Worm (Caenorhabditis elegans): Measurements from ENCODE around the gene tag-266.

The tag-266 gene

DNA sequence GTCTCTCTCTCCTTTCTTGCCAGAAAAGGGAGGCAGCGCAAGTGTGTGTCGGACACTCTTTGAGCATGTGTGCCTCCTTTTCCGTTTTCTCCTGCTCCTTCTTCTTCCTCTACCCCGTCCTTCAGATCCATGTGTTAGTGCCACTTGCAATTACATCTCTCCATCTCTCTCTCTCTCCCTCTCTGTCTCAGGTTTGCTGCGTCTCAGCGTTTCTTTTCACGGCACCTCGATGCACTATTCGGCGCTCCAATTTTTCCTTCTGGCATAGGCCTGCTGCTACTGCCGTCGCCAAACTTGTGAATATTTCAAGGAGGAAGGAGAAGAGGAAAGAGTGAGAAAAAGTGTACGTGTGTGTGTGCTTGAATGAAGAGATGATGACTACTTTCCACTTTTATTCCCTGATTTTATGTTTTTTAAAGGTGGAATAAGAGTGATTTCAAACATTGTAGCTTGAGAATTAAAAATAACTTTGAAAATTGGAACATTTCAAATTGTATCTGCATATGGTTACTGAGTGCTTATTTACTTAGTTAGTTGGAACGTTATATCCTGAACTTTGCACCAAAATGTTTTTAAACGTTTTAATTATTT, 28.4 kb upstream of the tag-266 start, which contains the start of gene W02B3.3:
Gene W02B3.3 (minus strand): TSS at position 131 of the 591 bp plus-strand sequence.
- TF ChIP-seq F37D6.2 (tag; optimal IDR thresholded peaks at IDR 0.05) = peak; percentile 47
- TF ChIP-seq mep-1 (tag; optimal IDR thresholded peaks at IDR 0.05) = peak; percentile 79
- peak in 1 of 2 experiments; percentile 94 for TF ChIP-seq unc-62 (GFP tag; optimal IDR thresholded peaks at IDR 0.05 in 1 of 2)
- TF ChIP-seq unc-62 (tag; optimal IDR thresholded peaks at IDR 0.05) = no peak
- TF ChIP-seq ceh-32 (tag; optimal IDR thresholded peaks at IDR 0.05; ENCODE audit: poor library complexity) = no peak
- TF ChIP-seq set-16 (GFP tag; IDR thresholded peaks at IDR 0.05) = peak; percentile 59
- TF ChIP-seq nhr-11 (tag; optimal IDR thresholded peaks at IDR 0.05) = peak; percentile 23
- TF ChIP-seq ctbp-1 (GFP tag; IDR thresholded peaks at IDR 0.05) = peak; percentile 84
- TF ChIP-seq dmd-6 (GFP tag; IDR thresholded peaks at IDR 0.05) = peak; percentile 26; the same call in 1 of the 2 replicates
- no peak for TF ChIP-seq nhr-41 (GFP tag; IDR thresholded peaks at IDR 0.05)
- no peak for TF ChIP-seq dmd-9 (GFP tag; IDR thresholded peaks at IDR 0.05)
- peak in 1 of 2 experiments; percentile 44 for TF ChIP-seq hif-1 (tag; optimal IDR thresholded peaks at IDR 0.05)
- no peak for TF ChIP-seq dve-1 (tag; optimal IDR thresholded peaks at IDR 0.05; ENCODE audit: insufficient read depth)
- peak; percentile 10 to 66 for TF ChIP-seq mdl-1 (tag; optimal IDR thresholded peaks at IDR 0.05)
- TF ChIP-seq pha-4 (GFP tag; IDR thresholded peaks at IDR 0.05) = 0 out of 2 replicates have a peak, but pooled peaks have one; percentile 27
- no peak for TF ChIP-seq pha-4 (tag; optimal IDR thresholded peaks at IDR 0.05)
- TF ChIP-seq hmg-1.1 (GFP tag; IDR thresholded peaks at IDR 0.05) = peak; percentile 78
- TF ChIP-seq lsy-2 (tag; optimal IDR thresholded peaks at IDR 0.05) = peak; percentile 34 to 73
- TF ChIP-seq madf-5 (GFP tag; IDR thresholded peaks at IDR 0.05) = no peak
- TF ChIP-seq aha-1 (tag) = peak; percentile 97
- TF ChIP-seq egl-43 (GFP tag; IDR thresholded peaks at IDR 0.05) = peak; percentile 57; the same call in 1 of the 2 replicates
- TF ChIP-seq mes-2 (tag; optimal IDR thresholded peaks at IDR 0.05; ENCODE audit: poor library complexity, severe bottlenecking) = peak; percentile 62
- TF ChIP-seq daf-19 (GFP tag; conservative IDR thresholded peaks at IDR 0.05) = no peak
- peak; percentile 84 for TF ChIP-seq fkh-10 (GFP tag; optimal IDR thresholded peaks at IDR 0.05)
- no peak for TF ChIP-seq nhr-10 (tag; optimal IDR thresholded peaks at IDR 0.05)
- no peak for TF ChIP-seq D1046.2 (GFP tag; IDR thresholded peaks at IDR 0.05)
- peak; percentile 31 for TF ChIP-seq hlh-11 (tag; optimal IDR thresholded peaks at IDR 0.05)
- no peak for TF ChIP-seq zip-2 (tag; optimal IDR thresholded peaks at IDR 0.05)
- peak; percentile 74 for TF ChIP-seq hlh-30 (tag; optimal IDR thresholded peaks at IDR 0.05; ENCODE audit: insufficient read depth)
- peak; percentile 78 for TF ChIP-seq rbr-2 (tag; optimal IDR thresholded peaks at IDR 0.05)
- TF ChIP-seq mxl-3 (GFP tag; optimal IDR thresholded peaks at IDR 0.05) = peak; percentile 0
- no peak for TF ChIP-seq lin-39 (tag; optimal IDR thresholded peaks at IDR 0.05)

DNA sequence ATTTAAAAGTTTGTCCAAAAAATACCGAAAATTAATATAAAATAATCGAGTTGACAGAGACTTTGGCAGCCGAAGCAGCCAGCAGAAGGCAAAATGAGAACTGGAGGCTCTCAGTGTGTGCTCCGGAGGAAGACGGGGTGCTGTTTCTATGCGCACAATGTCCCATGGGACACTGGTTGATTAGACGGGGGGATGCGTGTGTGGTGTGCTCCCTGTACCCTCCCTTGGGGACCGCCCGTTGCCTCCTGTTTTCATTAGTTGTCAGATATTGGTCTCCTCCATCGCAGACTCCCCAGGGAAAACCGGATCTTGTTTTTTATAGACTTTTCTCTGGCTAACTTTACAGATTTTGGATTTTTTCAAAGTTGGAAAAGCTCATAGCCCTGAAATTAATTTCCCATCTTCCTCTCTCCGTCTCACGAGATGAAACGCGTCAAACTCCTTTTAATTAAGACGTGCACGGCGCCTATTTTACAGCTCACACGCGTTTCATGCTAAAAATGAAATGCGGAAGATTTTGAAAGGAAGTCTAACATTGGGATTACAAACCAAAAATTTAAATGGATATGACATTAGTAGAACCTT, 25.2 kb upstream of the tag-266 start, which contains the start of gene C09F5.3:
Gene C09F5.3 (minus strand): TSS at position 94 of the 585 bp plus-strand sequence.
- no peak for TF ChIP-seq ceh-28 (tag; optimal IDR thresholded peaks at IDR 0.05)
- TF ChIP-seq nhr-76 (tag; optimal IDR thresholded peaks at IDR 0.05) = no peak
- no peak for TF ChIP-seq hlh-11 (tag; optimal IDR thresholded peaks at IDR 0.05)
- 0 out of 2 replicates have a peak, but pooled peaks have one; percentile 21 for TF ChIP-seq set-16 (GFP tag; IDR thresholded peaks at IDR 0.05)
- no peak for TF ChIP-seq zfp-2 (tag; optimal IDR thresholded peaks at IDR 0.05)
- TF ChIP-seq mep-1 (tag; optimal IDR thresholded peaks at IDR 0.05) = no peak
- TF ChIP-seq ceh-20 (GFP tag; IDR thresholded peaks at IDR 0.05) = no peak
- TF ChIP-seq ceh-62 (tag; optimal IDR thresholded peaks at IDR 0.05) = no peak
- TF ChIP-seq vab-7 (GFP tag; IDR thresholded peaks at IDR 0.05) = 0 out of 2 replicates have a peak, but pooled peaks have one; percentile 20
- no peak for TF ChIP-seq daf-16 (GFP tag; optimal IDR thresholded peaks at IDR 0.05)
- no peak for TF ChIP-seq daf-16 (tag; optimal IDR thresholded peaks at IDR 0.05)
- TF ChIP-seq aha-1 (tag) = peak; percentile 66
- TF ChIP-seq nhr-28 (tag; optimal IDR thresholded peaks at IDR 0.05) = no peak
- TF ChIP-seq ceh-44 (GFP tag; IDR thresholded peaks at IDR 0.05) = no peak
- TF ChIP-seq lim-7 (GFP tag; IDR thresholded peaks at IDR 0.05) = no peak

All from whole organism, L4 larva.